Fruit fly (Drosophila melanogaster) whole organism, pupa: ENCODE results near the gene CG13047.
A peak's percentile ranks its signal among the peaks of the same experiment; 100 is the strongest.

Experiments used
- CG10348 ChIP-seq: fragments of 200-800 bp; sonication (Bioruptor generic); IDR thresholded peaks from 2 replicates; pipeline ENCODE4 v1.3.6; 2022; ENCODE audit warnings: missing biosample characterization, missing genetic modification characterization
- CG13204 ChIP-seq: fragments of 200-800 bp; sonication (Bioruptor generic); optimal IDR thresholded peaks from 2 replicates; lab custom pipeline; 2018; ENCODE audit warnings: missing biosample characterization, mild to moderate bottlenecking, missing genetic modification characterization, moderate library complexity
- CG15710 ChIP-seq: fragments of 200-800 bp; sonication (Bioruptor generic); optimal IDR thresholded peaks from 2 replicates; lab custom pipeline; 2018; ENCODE audit warnings: missing biosample characterization, mild to moderate bottlenecking, missing genetic modification characterization, moderate library complexity
- CG17806 ChIP-seq: fragments of 200-800 bp; sonication (Bioruptor generic); optimal IDR thresholded peaks from 2 replicates; lab custom pipeline; 2018; ENCODE audit warnings: missing biosample characterization, mild to moderate bottlenecking, missing genetic modification characterization, moderate library complexity
- CG32121 ChIP-seq: fragments of 200-800 bp; sonication (Bioruptor generic); IDR thresholded peaks from 2 replicates; pipeline ENCODE4 v1.3.6; 2022; ENCODE audit warnings: missing biosample characterization, missing genetic modification characterization
- CG4496 ChIP-seq: fragments of 200-800 bp; sonication (Bioruptor generic); IDR thresholded peaks from 3 replicates; pipeline ENCODE4 v1.3.6; 2022; ENCODE audit warnings: missing biosample characterization, missing genetic modification characterization
- CG8159 ChIP-seq: fragments of 200-800 bp; sonication (Bioruptor generic); optimal IDR thresholded peaks from 3 replicates; lab custom pipeline; 2018; ENCODE audit warnings: missing biosample characterization, mild to moderate bottlenecking, missing genetic modification characterization, moderate library complexity
- CG8301 ChIP-seq: fragments of 200-800 bp; sonication (Bioruptor generic); optimal IDR thresholded peaks from 2 replicates; lab custom pipeline; 2018; ENCODE audit warnings: missing biosample characterization, mild to moderate bottlenecking, missing genetic modification characterization
- D1 ChIP-seq: fragments of 200-800 bp; sonication (Bioruptor generic); optimal IDR thresholded peaks from 2 replicates; lab custom pipeline; 2018; ENCODE audit warnings: missing biosample characterization, mild to moderate bottlenecking, missing genetic modification characterization, moderate library complexity
- EcR ChIP-seq: fragments of 200-800 bp; sonication (Bioruptor generic); optimal IDR thresholded peaks from 3 replicates; lab custom pipeline; 2019; ENCODE audit warnings: missing biosample characterization, missing genetic modification characterization, mild to moderate bottlenecking, moderate library complexity, missing genetic modification reagents
- fd96Ca ChIP-seq: fragments of 200-800 bp; sonication (Bioruptor generic); IDR thresholded peaks from 3 replicates; pipeline ENCODE4 v1.3.6; 2022; ENCODE audit warnings: missing biosample characterization, missing genetic modification characterization
- rn ChIP-seq: fragments of 200-800 bp; sonication (Bioruptor generic); IDR thresholded peaks from 2 replicates; pipeline ENCODE4 v1.3.6; 2022; ENCODE audit warnings: missing biosample characterization, missing genetic modification characterization

- TF ChIP-seq CG8301 (peak; percentile 45), rn (no peak), CG13204 (GFP tag; lab: Kevin White, UChicago) (no peak), CG10348 (GFP tag; lab: Robert Waterston, UW) (no peak), CG4496 (no peak; the same call in 2 of the 3 replicates), CG8159 (tag; lab: Kevin White, UChicago) (peak; percentile 75), CG15710 (peak; percentile 73), CG17806 (peak; percentile 57), CG32121 (no peak), fd96Ca (GFP tag; lab: Robert Waterston, UW) (no peak), D1 (tag; lab: Kevin White, UChicago) (no peak), EcR (GFP tag; lab: Kevin White, UChicago) (no peak)
These were observed 17.0 kb downstream of the CG13047 start, which contains the start of gene CG4950 for dm6 chr3L:16268106-16268733.
